1 fruit fly cellular context compared by ENCODE assay signal in the genomic region with DNA sequence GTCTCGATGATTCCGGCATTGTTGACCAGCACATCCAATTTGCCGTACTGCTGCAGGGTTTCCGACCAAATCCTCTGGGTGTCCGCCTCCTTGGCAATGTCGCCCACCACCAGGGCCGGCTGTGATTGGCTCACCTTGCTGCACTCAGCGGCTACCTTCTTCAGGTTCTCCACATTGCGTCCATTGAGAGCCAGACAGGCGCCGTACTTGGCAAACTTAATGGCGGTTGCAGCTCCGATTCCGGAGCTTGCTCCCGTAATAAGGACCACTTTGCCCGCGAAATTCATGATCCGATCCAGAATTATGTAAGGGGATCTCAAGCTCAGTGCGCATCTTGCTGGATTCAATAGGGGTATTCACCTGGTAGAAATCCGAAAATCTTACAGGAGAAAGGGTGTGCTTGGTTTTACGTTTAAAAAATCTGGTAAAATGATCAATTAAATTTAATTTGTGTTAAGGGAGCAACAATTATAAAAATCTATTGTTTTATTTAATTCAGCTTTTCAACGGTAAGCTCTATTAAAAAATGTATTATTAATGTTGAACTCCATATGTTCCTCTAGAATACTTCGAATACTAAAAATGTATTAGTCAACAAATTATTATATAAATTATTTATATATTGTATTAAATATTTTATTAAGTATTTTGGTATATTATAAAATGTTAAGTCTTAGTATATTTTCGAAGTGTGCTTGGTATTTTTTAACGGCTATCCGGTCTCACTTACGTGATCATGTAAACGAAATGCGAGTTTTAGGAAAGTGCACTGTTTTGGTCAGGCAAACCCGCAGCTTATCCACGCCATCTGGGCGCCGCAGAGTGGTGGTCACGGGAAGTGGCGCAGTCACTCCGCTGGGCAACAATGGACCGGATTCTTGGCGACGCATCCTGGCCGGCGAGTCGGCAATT.
TF ChIP-seq lines count a peak whose summit lies in the region.

A gene (minus strand): TSS at position 334 of the 912 bp plus-strand sequence.
A gene (plus strand): TSS at position 716 of the 912 bp plus-strand sequence.

TF ChIP-seq in whole organism, embryonic, 481 proteins besides CTCF, POLR2A, EP300 and RAD21 (continued from another document and continues in another):
- TF ChIP-seq slou (GFP tag; optimal IDR thresholded peaks at IDR 0.05; lab: Kevin White, UChicago) (no peak), bcd (GFP tag; optimal IDR thresholded peaks at IDR 0.05; lab: Kevin White, UChicago) (no peak), h (optimal IDR thresholded peaks at IDR 0.05; lab: Kevin White, UChicago) (no peak), trh (GFP tag; optimal IDR thresholded peaks at IDR 0.05; lab: Kevin White, UChicago) (no peak), trem (tag; optimal IDR thresholded peaks at IDR 0.05; lab: Kevin White, UChicago) (peak; percentile 57), CG10654 (GFP tag; optimal IDR thresholded peaks at IDR 0.05; lab: Kevin White, UChicago) (peak; percentile 30), CG1602 (GFP tag; optimal IDR thresholded peaks at IDR 0.05; lab: Kevin White, UChicago) (peak; percentile 56), CG33213 (GFP tag; optimal IDR thresholded peaks at IDR 0.05; lab: Kevin White, UChicago) (no peak), ci (GFP tag; IDR thresholded peaks at IDR 0.05; lab: Robert Waterston, UW) (peak; percentile 72), ranshi (GFP tag; IDR thresholded peaks at IDR 0.05; lab: Robert Waterston, UW) (peak; percentile 33; the same call in 1 of the 2 replicates), Fer1 (GFP tag; optimal IDR thresholded peaks at IDR 0.05; lab: Kevin White, UChicago) (peak; percentile 41), zen2 (GFP tag; IDR thresholded peaks at IDR 0.05; lab: Robert Waterston, UW; ENCODE audit: partially characterized antibody) (no peak), ara (GFP tag; IDR thresholded peaks at IDR 0.05; lab: Robert Waterston, UW) (no peak), CG11398 (GFP tag; optimal IDR thresholded peaks at IDR 0.05; lab: Kevin White, UChicago) (no peak), CG17802 (tag; optimal IDR thresholded peaks at IDR 0.05; lab: Kevin White, UChicago) (no peak), gsb (GFP tag; IDR thresholded peaks at IDR 0.05; lab: Robert Waterston, UW) (no peak), CG33557 (GFP tag; optimal IDR thresholded peaks at IDR 0.05; lab: Kevin White, UChicago) (no peak), CG13624 (GFP tag; optimal IDR thresholded peaks at IDR 0.05; lab: Kevin White, UChicago) (peak; percentile 32), slp2 (GFP tag; optimal IDR thresholded peaks at IDR 0.05; lab: Kevin White, UChicago) (no peak), CG18011 (GFP tag; optimal IDR thresholded peaks at IDR 0.05; lab: Kevin White, UChicago) (peak; percentile 36), ttk (GFP tag; IDR thresholded peaks at IDR 0.05; lab: Robert Waterston, UW) (0 out of 2 replicates have a peak, but pooled peaks have one; percentile 15), repo (GFP tag; optimal IDR thresholded peaks at IDR 0.05; lab: Kevin White, UChicago) (no peak), Usf (GFP tag; optimal IDR thresholded peaks at IDR 0.05; lab: Kevin White, UChicago) (no peak), her (GFP tag; optimal IDR thresholded peaks at IDR 0.05; lab: Kevin White, UChicago) (peak; percentile 42), CG4617 (GFP tag; optimal IDR thresholded peaks at IDR 0.05; lab: Kevin White, UChicago; ENCODE audit: borderline replicate concordance) (no peak), CG2202 (tag; optimal IDR thresholded peaks at IDR 0.05; lab: Kevin White, UChicago) (no peak), CG8924 (tag; optimal IDR thresholded peaks at IDR 0.05; lab: Kevin White, UChicago) (peak; percentile 65), CG11504 (tag; optimal IDR thresholded peaks at IDR 0.05; lab: Kevin White, UChicago) (no peak), CG6854 (GFP tag; optimal IDR thresholded peaks at IDR 0.05; lab: Kevin White, UChicago) (no peak), mld (GFP tag; IDR thresholded peaks at IDR 0.05; lab: Robert Waterston, UW; ENCODE audit: partially characterized antibody) (no peak), Doc3 (GFP tag; IDR thresholded peaks at IDR 0.05; lab: Robert Waterston, UW; ENCODE audit: partially characterized antibody) (no peak), pum (GFP tag; optimal IDR thresholded peaks at IDR 0.05; lab: Kevin White, UChicago) (peak; percentile 25), Pdp1 (GFP tag; optimal IDR thresholded peaks at IDR 0.05; lab: Kevin White, UChicago) (peak in 1 of 2 experiments; percentile 97), BtbVII (GFP tag; optimal IDR thresholded peaks at IDR 0.05; lab: Kevin White, UChicago) (no peak), D (optimal IDR thresholded peaks at IDR 0.05; lab: Kevin White, UChicago) (no peak), D (GFP tag; optimal IDR thresholded peaks at IDR 0.05; lab: Kevin White, UChicago) (no peak), CG12071 (GFP tag; optimal IDR thresholded peaks at IDR 0.05; lab: Kevin White, UChicago) (no peak), CG2678 (tag; optimal IDR thresholded peaks at IDR 0.05; lab: Kevin White, UChicago) (no peak), ac (GFP tag; optimal IDR thresholded peaks at IDR 0.05; lab: Kevin White, UChicago) (no peak), lmd (GFP tag; IDR thresholded peaks at IDR 0.05; lab: Robert Waterston, UW) (no peak), CG16813 (GFP tag; IDR thresholded peaks at IDR 0.05; lab: Robert Waterston, UW; ENCODE audit: partially characterized antibody) (no peak), dimm (GFP tag; IDR thresholded peaks at IDR 0.05; lab: Robert Waterston, UW) (no peak), Poxn (GFP tag; IDR thresholded peaks at IDR 0.05; lab: Robert Waterston, UW) (no peak), CkIIα-i1 (GFP tag; IDR thresholded peaks at IDR 0.05; lab: Robert Waterston, UW) (no peak), sug (tag; optimal IDR thresholded peaks at IDR 0.05; lab: Kevin White, UChicago) (no peak), sd (tag; optimal IDR thresholded peaks at IDR 0.05; lab: Kevin White, UChicago) (no peak), Ravus (GFP tag; IDR thresholded peaks at IDR 0.05; lab: Robert Waterston, UW) (no peak), vvl (GFP tag; IDR thresholded peaks at IDR 0.05; lab: Robert Waterston, UW) (peak; percentile 64), vfl (GFP tag; optimal IDR thresholded peaks at IDR 0.05; lab: Kevin White, UChicago) (peak; percentile 15), CG13296 (GFP tag; optimal IDR thresholded peaks at IDR 0.05; lab: Kevin White, UChicago) (peak; percentile 42), CG32772 (GFP tag; IDR thresholded peaks at IDR 0.05; lab: Robert Waterston, UW) (no peak), CG7745 (tag; optimal IDR thresholded peaks at IDR 0.05; lab: Kevin White, UChicago) (no peak), fru (optimal IDR thresholded peaks at IDR 0.05; lab: Kevin White, UChicago) (no peak), CG1529 (GFP tag; optimal IDR thresholded peaks at IDR 0.05; lab: Kevin White, UChicago) (no peak), CG14667 (GFP tag; IDR thresholded peaks at IDR 0.05; lab: Robert Waterston, UW) (no peak), CG9817 (tag; optimal IDR thresholded peaks at IDR 0.05; lab: Kevin White, UChicago) (no peak), Bdp1 (GFP tag; optimal IDR thresholded peaks at IDR 0.05; lab: Kevin White, UChicago) (no peak), Dll (GFP tag; IDR thresholded peaks at IDR 0.05; lab: Robert Waterston, UW; ENCODE audit: partially characterized antibody) (no peak), CG8290 (GFP tag; optimal IDR thresholded peaks at IDR 0.05; lab: Kevin White, UChicago) (no peak), CG8290 (tag; optimal IDR thresholded peaks at IDR 0.05; lab: Kevin White, UChicago) (no peak), so (GFP tag; IDR thresholded peaks at IDR 0.05; lab: Robert Waterston, UW) (peak; percentile 33; the same call in 1 of the 3 replicates), sens (GFP tag; lab: Kevin White, UChicago) (peak; percentile 93), CG14710 (tag; optimal IDR thresholded peaks at IDR 0.05; lab: Kevin White, UChicago) (peak; percentile 70), Atf6 (GFP tag; IDR thresholded peaks at IDR 0.05; lab: Robert Waterston, UW) (peak; percentile 39; the same call in 1 of the 2 replicates), crp (GFP tag; optimal IDR thresholded peaks at IDR 0.05; lab: Kevin White, UChicago) (no peak), CG9797 (GFP tag; optimal IDR thresholded peaks at IDR 0.05; lab: Kevin White, UChicago) (peak; percentile 54), CG10565 (GFP tag; optimal IDR thresholded peaks at IDR 0.05; lab: Kevin White, UChicago) (no peak), Oaz (GFP tag; IDR thresholded peaks at IDR 0.05; lab: Robert Waterston, UW) (no peak), CG11456 (GFP tag; IDR thresholded peaks at IDR 0.05; lab: Robert Waterston, UW) (no peak), Dbx (GFP tag; IDR thresholded peaks at IDR 0.05; lab: Robert Waterston, UW) (no peak), al (GFP tag; IDR thresholded peaks at IDR 0.05; lab: Robert Waterston, UW) (no peak), Lim3 (GFP tag; IDR thresholded peaks at IDR 0.05; lab: Robert Waterston, UW) (no peak), CG12236 (GFP tag; optimal IDR thresholded peaks at IDR 0.05; lab: Kevin White, UChicago) (no peak), Aef1 (GFP tag; IDR thresholded peaks at IDR 0.05; lab: Robert Waterston, UW) (0 out of 3 replicates have a peak, but pooled peaks have one; percentile 18), cg (GFP tag; optimal IDR thresholded peaks at IDR 0.05; lab: Kevin White, UChicago) (no peak), lola (GFP tag; optimal IDR thresholded peaks at IDR 0.05; lab: Kevin White, UChicago) (peak in 1 of 3 experiments; percentile 56), NK7.1 (GFP tag; optimal IDR thresholded peaks at IDR 0.05; lab: Kevin White, UChicago) (no peak), CrebB (tag; optimal IDR thresholded peaks at IDR 0.05; lab: Kevin White, UChicago) (no peak), Kr (GFP tag; optimal IDR thresholded peaks at IDR 0.05; lab: Kevin White, UChicago) (no peak), ftz-f1 (GFP tag; optimal IDR thresholded peaks at IDR 0.05; lab: Kevin White, UChicago) (no peak), Dp (GFP tag; optimal IDR thresholded peaks at IDR 0.05; lab: Kevin White, UChicago) (no peak), CG2199 (GFP tag; IDR thresholded peaks at IDR 0.05; lab: Robert Waterston, UW) (no peak), CG4730 (GFP tag; IDR thresholded peaks at IDR 0.05; lab: Robert Waterston, UW) (no peak), CG7839 (tag; optimal IDR thresholded peaks at IDR 0.05; lab: Kevin White, UChicago) (no peak), CG6175 (GFP tag; IDR thresholded peaks at IDR 0.05; lab: Robert Waterston, UW) (no peak), esg (GFP tag; conservative IDR thresholded peaks at IDR 0.05; lab: Robert Waterston, UW) (peak; percentile 50), Fer2 (tag; optimal IDR thresholded peaks at IDR 0.05; lab: Kevin White, UChicago) (no peak), CG10274 (GFP tag; optimal IDR thresholded peaks at IDR 0.05; lab: Kevin White, UChicago) (no peak), CG10267 (tag; optimal IDR thresholded peaks at IDR 0.05; lab: Kevin White, UChicago) (peak; percentile 62), dysf (GFP tag; IDR thresholded peaks at IDR 0.05; lab: Robert Waterston, UW) (no peak), Dip3 (GFP tag; optimal IDR thresholded peaks at IDR 0.05; lab: Kevin White, UChicago) (no peak), CG15073 (GFP tag; optimal IDR thresholded peaks at IDR 0.05; lab: Kevin White, UChicago) (no peak), run (tag; optimal IDR thresholded peaks at IDR 0.05; lab: Kevin White, UChicago) (no peak), cad (GFP tag; optimal IDR thresholded peaks at IDR 0.05; lab: Kevin White, UChicago) (no peak), Neu2 (GFP tag; optimal IDR thresholded peaks at IDR 0.05; lab: Kevin White, UChicago; ENCODE audit: borderline replicate concordance) (no peak), CG16863 (GFP tag; optimal IDR thresholded peaks at IDR 0.05; lab: Kevin White, UChicago) (peak; percentile 27), CG32532 (GFP tag; IDR thresholded peaks at IDR 0.05; lab: Robert Waterston, UW) (peak; percentile 59; the same call in 1 of the 2 replicates), Nf-YC (tag; optimal IDR thresholded peaks at IDR 0.05; lab: Kevin White, UChicago) (no peak), hbn (GFP tag; IDR thresholded peaks at IDR 0.05; lab: Robert Waterston, UW; ENCODE audit: partially characterized antibody) (no peak), Drgx (GFP tag; IDR thresholded peaks at IDR 0.05; lab: Robert Waterston, UW) (no peak), br (optimal IDR thresholded peaks at IDR 0.05; lab: Kevin White, UChicago) (no peak), exex (tag; optimal IDR thresholded peaks at IDR 0.05; lab: Kevin White, UChicago) (no peak), peb (GFP tag; IDR thresholded peaks at IDR 0.05; lab: Robert Waterston, UW) (no peak), schlank (tag; optimal IDR thresholded peaks at IDR 0.05; lab: Kevin White, UChicago) (no peak), CG4360 (GFP tag; IDR thresholded peaks at IDR 0.05; lab: Robert Waterston, UW) (no peak), zf30C (GFP tag; optimal IDR thresholded peaks at IDR 0.05; lab: Kevin White, UChicago) (no peak), CG14014 (GFP tag; IDR thresholded peaks at IDR 0.05; lab: Robert Waterston, UW) (peak; percentile 46; the same call in 1 of the 2 replicates), unpg (GFP tag; optimal IDR thresholded peaks at IDR 0.05; lab: Kevin White, UChicago) (peak; percentile 60), CG6254 (GFP tag; optimal IDR thresholded peaks at IDR 0.05; lab: Kevin White, UChicago) (no peak), CG3407 (GFP tag; optimal IDR thresholded peaks at IDR 0.05; lab: Kevin White, UChicago) (no peak), MTF-1 (GFP tag; optimal IDR thresholded peaks at IDR 0.05; lab: Kevin White, UChicago; ENCODE audit: borderline replicate concordance) (no peak), pnt (GFP tag; optimal IDR thresholded peaks at IDR 0.05; lab: Kevin White, UChicago) (no peak), CG17361 (GFP tag; IDR thresholded peaks at IDR 0.05; lab: Robert Waterston, UW) (peak; percentile 65; the same call in 2 of the 3 replicates), CG2116 (GFP tag; optimal IDR thresholded peaks at IDR 0.05; lab: Kevin White, UChicago) (peak; percentile 58), CG10209 (GFP tag; optimal IDR thresholded peaks at IDR 0.05; lab: Kevin White, UChicago) (no peak), CG1233 (GFP tag; optimal IDR thresholded peaks at IDR 0.05; lab: Kevin White, UChicago) (no peak), pb (GFP tag; optimal IDR thresholded peaks at IDR 0.05; lab: Kevin White, UChicago) (no peak), CG32767 (GFP tag; IDR thresholded peaks at IDR 0.05; lab: Robert Waterston, UW) (no peak), klu (GFP tag; IDR thresholded peaks at IDR 0.05; lab: Robert Waterston, UW) (no peak), Gsc (GFP tag; IDR thresholded peaks at IDR 0.05; lab: Robert Waterston, UW) (no peak), tin (GFP tag; optimal IDR thresholded peaks at IDR 0.05; lab: Kevin White, UChicago) (peak; percentile 29), E2f2 (GFP tag; IDR thresholded peaks at IDR 0.05; lab: Robert Waterston, UW) (no peak; the same call in 1 of the 2 replicates), Med (GFP tag; lab: Kevin White, UChicago) (peak; percentile 83), corto (GFP tag; optimal IDR thresholded peaks at IDR 0.05; lab: Kevin White, UChicago) (no peak)
